Worm (Caenorhabditis elegans): ENCODE data around the gene F35E8.9.

Gene F35E8.9

ce11 chrV:15867373-15867772 lies 50.0 kb downstream of the F35E8.9 start, which contains the start of gene fbxa-197:
TSS of gene fbxa-197 (plus strand) at chrV:15867673.
- TF ChIP-seq blmp-1 (tag; optimal IDR thresholded peaks at IDR 0.05) (no peak), unc-39 (tag; optimal IDR thresholded peaks at IDR 0.05) (no peak), ces-1 (GFP tag; optimal IDR thresholded peaks at IDR 0.05) (no peak), lsy-2 (tag; optimal IDR thresholded peaks at IDR 0.05) (no peak), unc-120 (tag; optimal IDR thresholded peaks at IDR 0.05; ENCODE audit: poor library complexity, severe bottlenecking) (no peak), nhr-12 (tag; optimal IDR thresholded peaks at IDR 0.05) (no peak), elt-1 (tag; optimal IDR thresholded peaks at IDR 0.05; ENCODE audit: borderline replicate concordance, insufficient read depth) (no peak), unc-62 (GFP tag; optimal IDR thresholded peaks at IDR 0.05) (no peak), ceh-43 (GFP tag; optimal IDR thresholded peaks at IDR 0.05) (no peak), nhr-28 (tag; optimal IDR thresholded peaks at IDR 0.05) (no peak)

Data from whole organism, mixed stage, embryonic.